Fruit fly (Drosophila melanogaster): ENCODE data around the gene SdhBL.

dm6 chrX:18894146-18894545, at the start of gene SdhBL:
- TF ChIP-seq h (GFP tag; optimal IDR thresholded peaks at IDR 0.05) (no peak), Vsx2 (GFP tag; optimal IDR thresholded peaks at IDR 0.05; ENCODE audit: partially characterized antibody) (no peak), br (GFP tag; optimal IDR thresholded peaks at IDR 0.05) (no peak), Jra (GFP tag; optimal IDR thresholded peaks at IDR 0.05) (no peak), pan (optimal IDR thresholded peaks at IDR 0.05) (no peak), rgr (GFP tag; optimal IDR thresholded peaks at IDR 0.05) (no peak), HLH106 (tag; optimal IDR thresholded peaks at IDR 0.05) (no peak), sv (GFP tag; optimal IDR thresholded peaks at IDR 0.05) (no peak), ey (GFP tag; optimal IDR thresholded peaks at IDR 0.05) (no peak), foxo (GFP tag; optimal IDR thresholded peaks at IDR 0.05) (no peak), CG9705 (GFP tag; optimal IDR thresholded peaks at IDR 0.05) (no peak), Sp1 (GFP tag; optimal IDR thresholded peaks at IDR 0.05) (no peak), usp (GFP tag; optimal IDR thresholded peaks at IDR 0.05) (no peak)
